Worm (Caenorhabditis elegans): ENCODE data around the gene F41B4.1.

ce11 chrX:6788965-6789573 lies 36.6 kb downstream of the F41B4.1 start, which contains the start of gene sgca-1:
- no peak for TF ChIP-seq snpc-4 (tag; optimal IDR thresholded peaks at IDR 0.05)
- TF ChIP-seq lsy-2 (tag; optimal IDR thresholded peaks at IDR 0.05) = no peak
- peak; percentile 78 for TF ChIP-seq dve-1 (tag; optimal IDR thresholded peaks at IDR 0.05; ENCODE audit: insufficient read depth)
- TF ChIP-seq ama-1 (optimal IDR thresholded peaks at IDR 0.05) = no peak
- no peak for TF ChIP-seq madf-5 (GFP tag; IDR thresholded peaks at IDR 0.05)
- TF ChIP-seq dmd-8 (GFP tag; IDR thresholded peaks at IDR 0.05) = no peak
- no peak for TF ChIP-seq ztf-11 (tag; optimal IDR thresholded peaks at IDR 0.05)
- peak in 1 of 2 experiments; percentile 17 for TF ChIP-seq mdl-1 (tag; optimal IDR thresholded peaks at IDR 0.05)
- no peak for TF ChIP-seq aly-2 (tag; optimal IDR thresholded peaks at IDR 0.05)
- no peak for TF ChIP-seq fos-1 (tag; optimal IDR thresholded peaks at IDR 0.05)
- TF ChIP-seq unc-62 (GFP tag; optimal IDR thresholded peaks at IDR 0.05 in 1 of 2) = no peak
- TF ChIP-seq unc-62 (tag; optimal IDR thresholded peaks at IDR 0.05) = no peak
- TF ChIP-seq mxl-2 (GFP tag; conservative IDR thresholded peaks at IDR 0.05) = no peak
